Fruit fly (Drosophila melanogaster) whole organism, embryonic: Measurements from ENCODE around the gene Pde6.
A peak's percentile ranks its signal among the peaks of the same experiment; 100 is the strongest.

Source experiments
- C15 ChIP-seq: fragments of 200-800 bp; sonication (Bioruptor generic); IDR thresholded peaks from 3 replicates; pipeline ENCODE4 v1.3.6; 2022; ENCODE audit warnings: missing biosample characterization, missing genetic modification characterization
- CG10321 ChIP-seq: fragments of 200-800 bp; sonication (Bioruptor generic); IDR thresholded peaks from 2 replicates; pipeline ENCODE4 v1.3.6; 2022; ENCODE audit warnings: missing biosample characterization, missing genetic modification characterization
- CG11504 ChIP-seq: fragments of 200-800 bp; sonication (Bioruptor generic); optimal IDR thresholded peaks from 3 replicates; lab custom pipeline; 2019; ENCODE audit warnings: missing biosample characterization, mild to moderate bottlenecking, missing genetic modification characterization, moderate library complexity
- CG12391 ChIP-seq: fragments of 200-800 bp; sonication (Bioruptor generic); optimal IDR thresholded peaks from 3 replicates; lab custom pipeline; 2018; ENCODE audit warnings: missing biosample characterization, mild to moderate bottlenecking, missing genetic modification characterization, moderate library complexity
- CG12659 ChIP-seq: fragments of 200-800 bp; sonication (Bioruptor generic); optimal IDR thresholded peaks from 3 replicates; lab custom pipeline; 2017; ENCODE audit warnings: mild to moderate bottlenecking, missing biosample characterization, missing genetic modification reagents, missing genetic modification characterization
- CG12744 ChIP-seq: fragments of 200-800 bp; sonication (Bioruptor generic); optimal IDR thresholded peaks from 2 replicates; lab custom pipeline; 2016; ENCODE audit warnings: missing biosample characterization, missing genetic modification characterization
- CG12942 ChIP-seq: fragments of 200-800 bp; sonication (Bioruptor generic); optimal IDR thresholded peaks from 3 replicates; lab custom pipeline; 2016; ENCODE audit warnings: missing biosample characterization, missing genetic modification characterization
- CG15269 ChIP-seq: fragments of 200-800 bp; sonication (Bioruptor generic); optimal IDR thresholded peaks from 2 replicates; lab custom pipeline; 2018; ENCODE audit warnings: missing biosample characterization, mild to moderate bottlenecking, missing genetic modification characterization, moderate library complexity
- CG18764 ChIP-seq: fragments of 200-800 bp; sonication (Bioruptor generic); optimal IDR thresholded peaks from 3 replicates; lab custom pipeline; 2016; ENCODE audit warnings: missing biosample characterization, missing genetic modification characterization
- CG34422 ChIP-seq: fragments of 200-800 bp; sonication (Bioruptor generic); IDR thresholded peaks from 3 replicates; pipeline ENCODE4 v1.3.6; 2022; ENCODE audit warnings: missing biosample characterization, missing genetic modification characterization
- CG3847 ChIP-seq: fragments of 200-800 bp; sonication (Bioruptor generic); IDR thresholded peaks from 2 replicates; pipeline ENCODE4 v1.3.6; 2022; ENCODE audit warnings: missing biosample characterization, missing genetic modification characterization
- CG4328 ChIP-seq: fragments of 200-800 bp; sonication (Bioruptor generic); optimal IDR thresholded peaks from 3 replicates; lab custom pipeline; 2017; ENCODE audit warnings: missing biosample characterization, missing genetic modification reagents, missing genetic modification characterization
- CG4820 ChIP-seq: fragments of 200-800 bp; sonication (Bioruptor generic); optimal IDR thresholded peaks from 3 replicates; lab custom pipeline; 2016; ENCODE audit warnings: missing biosample characterization, missing genetic modification characterization
- CG5180 ChIP-seq: fragments of 200-800 bp; sonication (Bioruptor generic); optimal IDR thresholded peaks from 3 replicates; lab custom pipeline; 2017; ENCODE audit warnings: missing biosample characterization, missing genetic modification characterization, mild to moderate bottlenecking, moderate library complexity, missing genetic modification reagents
- CG5953 ChIP-seq: fragments of 200-800 bp; sonication (Bioruptor generic); IDR thresholded peaks from 2 replicates; pipeline ENCODE4 v1.3.6; 2022; ENCODE audit warnings: missing biosample characterization, missing genetic modification characterization
- CG8944 ChIP-seq: fragments of 200-800 bp; sonication (Bioruptor generic); optimal IDR thresholded peaks from 3 replicates; lab custom pipeline; 2016; ENCODE audit warnings: missing biosample characterization, missing genetic modification characterization
- CG9437 ChIP-seq: fragments of 200-800 bp; sonication (Bioruptor generic); optimal IDR thresholded peaks from 2 replicates; lab custom pipeline; 2018; ENCODE audit warnings: missing biosample characterization, mild to moderate bottlenecking, missing genetic modification characterization
- Dad ChIP-seq: fragments of 200-800 bp; sonication (Bioruptor generic); optimal IDR thresholded peaks from 3 replicates; lab custom pipeline; 2016; ENCODE audit warnings: missing biosample characterization, missing genetic modification characterization
- Dll ChIP-seq: fragments of 200-800 bp; sonication (Bioruptor generic); IDR thresholded peaks from 4 replicates; pipeline ENCODE4 v1.3.6; 2022; ENCODE audit warnings: missing biosample characterization, missing genetic modification characterization; ENCODE audit not compliant: partially characterized antibody
- Doc3 ChIP-seq: fragments of 200-800 bp; sonication (Bioruptor generic); IDR thresholded peaks from 3 replicates; pipeline ENCODE4 v1.3.6; 2022; ENCODE audit warnings: missing biosample characterization, missing genetic modification characterization; ENCODE audit not compliant: partially characterized antibody
- Gsc ChIP-seq: fragments of 200-800 bp; sonication (Bioruptor generic); IDR thresholded peaks from 2 replicates; pipeline ENCODE4 v1.3.6; 2022; ENCODE audit warnings: missing biosample characterization, missing genetic modification characterization
- HLH4C ChIP-seq: fragments of 200-800 bp; sonication (Bioruptor generic); IDR thresholded peaks from 3 replicates; pipeline ENCODE4 v1.3.6; 2022; ENCODE audit warnings: missing biosample characterization, missing genetic modification characterization; ENCODE audit not compliant: partially characterized antibody
- Med ChIP-seq: fragments of 200-800 bp; sonication (Bioruptor generic); peaks from one replicate; lab custom pipeline; 2016; ENCODE audit warnings: missing biosample characterization, missing genetic modification characterization, mild to moderate bottlenecking, inconsistent platforms, moderate library complexity
- Mrtf ChIP-seq: fragments of 200-800 bp; sonication (Bioruptor generic); IDR thresholded peaks from 3 replicates; pipeline ENCODE4 v1.3.6; 2022; ENCODE audit warnings: missing biosample characterization, missing genetic modification characterization
- NC2α ChIP-seq: fragments of 200-800 bp; sonication (Bioruptor generic); optimal IDR thresholded peaks from 2 replicates; lab custom pipeline; 2016; ENCODE audit warnings: missing biosample characterization, missing genetic modification characterization
- Nf-YA ChIP-seq: fragments of 200-800 bp; sonication (Bioruptor generic); IDR thresholded peaks from 2 replicates; pipeline ENCODE4 v1.3.6; 2022; ENCODE audit warnings: missing biosample characterization, missing genetic modification characterization
- Nf-YB ChIP-seq: fragments of 200-800 bp; sonication (Bioruptor generic); optimal IDR thresholded peaks from 3 replicates; lab custom pipeline; 2019; ENCODE audit warnings: missing biosample characterization, mild to moderate bottlenecking, missing genetic modification characterization, moderate library complexity
- Optix ChIP-seq: fragments of 200-800 bp; sonication (Bioruptor generic); IDR thresholded peaks from 3 replicates; pipeline ENCODE4 v1.3.6; 2022; ENCODE audit warnings: missing biosample characterization, missing genetic modification characterization
- Poxn ChIP-seq: fragments of 200-800 bp; sonication (Bioruptor generic); IDR thresholded peaks from 2 replicates; pipeline ENCODE4 v1.3.6; 2022; ENCODE audit warnings: missing biosample characterization, missing genetic modification characterization
- Rx ChIP-seq: fragments of 200-800 bp; sonication (Bioruptor generic); IDR thresholded peaks from 2 replicates; pipeline ENCODE4 v1.3.6; 2022; ENCODE audit warnings: missing biosample characterization, missing genetic modification characterization
- Side ChIP-seq: fragments of 200-800 bp; sonication (Bioruptor generic); optimal IDR thresholded peaks from 2 replicates; lab custom pipeline; 2016; ENCODE audit warnings: missing biosample characterization, missing genetic modification characterization
- Xbp1 ChIP-seq: fragments of 200-800 bp; sonication (Bioruptor generic); optimal IDR thresholded peaks from 3 replicates; lab custom pipeline; 2016; ENCODE audit warnings: missing biosample characterization, mild to moderate bottlenecking, missing genetic modification characterization
- Xrp1 ChIP-seq: fragments of 200-800 bp; sonication (Bioruptor generic); IDR thresholded peaks from 2 replicates; pipeline ENCODE4 v1.3.6; 2022; ENCODE audit warnings: missing biosample characterization, missing genetic modification characterization
- ash1 ChIP-seq: fragments of 200-800 bp; sonication (Bioruptor generic); optimal IDR thresholded peaks from 2 replicates; lab custom pipeline; 2018; ENCODE audit warnings: missing biosample characterization, mild to moderate bottlenecking, missing genetic modification characterization
- caup ChIP-seq: fragments of 200-800 bp; sonication (Bioruptor generic); optimal IDR thresholded peaks from 3 replicates; lab custom pipeline; 2017; ENCODE audit warnings: missing biosample characterization, mild to moderate bottlenecking, missing genetic modification characterization, moderate library complexity; ENCODE audit not compliant: severe bottlenecking
- croc ChIP-seq: fragments of 200-800 bp; sonication (Bioruptor generic); conservative IDR thresholded peaks from 3 replicates; pipeline ENCODE4 v1.3.6; 2022; ENCODE audit warnings: missing biosample characterization, missing genetic modification characterization
- dmrt11E ChIP-seq: fragments of 200-800 bp; sonication (Bioruptor generic); optimal IDR thresholded peaks from 3 replicates; lab custom pipeline; 2018; ENCODE audit warnings: missing biosample characterization, mild to moderate bottlenecking, missing genetic modification characterization, moderate library complexity
- luna ChIP-seq: fragments of 200-800 bp; sonication (Bioruptor generic); optimal IDR thresholded peaks from 2 replicates; lab custom pipeline; 2016; ENCODE audit warnings: missing biosample characterization, missing genetic modification characterization
- nerfin-2 ChIP-seq: fragments of 200-800 bp; sonication (Bioruptor generic); IDR thresholded peaks from 2 replicates; pipeline ENCODE4 v1.3.6; 2022; ENCODE audit warnings: missing biosample characterization, missing genetic modification characterization; ENCODE audit not compliant: partially characterized antibody
- odd ChIP-seq: fragments of 200-800 bp; sonication (Bioruptor generic); optimal IDR thresholded peaks from 2 replicates; lab custom pipeline; 2017; ENCODE audit warnings: missing biosample characterization, mild to moderate bottlenecking, missing genetic modification characterization
- otp ChIP-seq: fragments of 200-800 bp; sonication (Bioruptor generic); IDR thresholded peaks from 3 replicates; pipeline ENCODE4, ENCODE4 v1.3.6; 2022; ENCODE audit warnings: missing biosample characterization, missing genetic modification characterization
- pros ChIP-seq: fragments of 200-800 bp; sonication (Bioruptor generic); optimal IDR thresholded peaks from 3 replicates; lab custom pipeline; 2019; ENCODE audit warnings: missing biosample characterization, mild to moderate bottlenecking, missing genetic modification characterization, moderate library complexity
- pzg ChIP-seq: fragments of 200-800 bp; sonication (Bioruptor generic); optimal IDR thresholded peaks from 3 replicates; lab custom pipeline; 2018; ENCODE audit warnings: missing biosample characterization, mild to moderate bottlenecking, missing genetic modification characterization, moderate library complexity
- slbo ChIP-seq: fragments of 200-800 bp; sonication (Bioruptor generic); IDR thresholded peaks from 2 replicates; pipeline ENCODE4 v1.3.6; 2022; ENCODE audit warnings: missing biosample characterization, missing genetic modification characterization
- sr ChIP-seq: fragments of 200-800 bp; sonication (Bioruptor generic); IDR thresholded peaks from 3 replicates; pipeline ENCODE4 v1.3.6; 2022; ENCODE audit warnings: missing biosample characterization, missing genetic modification characterization
- sug ChIP-seq: fragments of 200-800 bp; optimal IDR thresholded peaks from 2 replicates; lab custom pipeline; 2019; ENCODE audit warnings: missing biosample characterization, mild to moderate bottlenecking, missing genetic modification characterization, moderate library complexity
- tin ChIP-seq: fragments of 200-800 bp; sonication (Bioruptor generic); optimal IDR thresholded peaks from 3 replicates; lab custom pipeline; 2016; ENCODE audit warnings: missing biosample characterization, missing genetic modification characterization
- tna ChIP-seq: fragments of 200-800 bp; sonication (Bioruptor generic); IDR thresholded peaks from 2 replicates; pipeline ENCODE4 v1.3.6; 2022; ENCODE audit warnings: missing biosample characterization, missing genetic modification characterization; ENCODE audit not compliant: partially characterized antibody
- vvl ChIP-seq: fragments of 200-800 bp; sonication (Bioruptor generic); IDR thresholded peaks from 2 replicates; pipeline ENCODE4 v1.3.6; 2022; ENCODE audit warnings: missing biosample characterization, missing genetic modification characterization

Pde6 gene

DNA sequence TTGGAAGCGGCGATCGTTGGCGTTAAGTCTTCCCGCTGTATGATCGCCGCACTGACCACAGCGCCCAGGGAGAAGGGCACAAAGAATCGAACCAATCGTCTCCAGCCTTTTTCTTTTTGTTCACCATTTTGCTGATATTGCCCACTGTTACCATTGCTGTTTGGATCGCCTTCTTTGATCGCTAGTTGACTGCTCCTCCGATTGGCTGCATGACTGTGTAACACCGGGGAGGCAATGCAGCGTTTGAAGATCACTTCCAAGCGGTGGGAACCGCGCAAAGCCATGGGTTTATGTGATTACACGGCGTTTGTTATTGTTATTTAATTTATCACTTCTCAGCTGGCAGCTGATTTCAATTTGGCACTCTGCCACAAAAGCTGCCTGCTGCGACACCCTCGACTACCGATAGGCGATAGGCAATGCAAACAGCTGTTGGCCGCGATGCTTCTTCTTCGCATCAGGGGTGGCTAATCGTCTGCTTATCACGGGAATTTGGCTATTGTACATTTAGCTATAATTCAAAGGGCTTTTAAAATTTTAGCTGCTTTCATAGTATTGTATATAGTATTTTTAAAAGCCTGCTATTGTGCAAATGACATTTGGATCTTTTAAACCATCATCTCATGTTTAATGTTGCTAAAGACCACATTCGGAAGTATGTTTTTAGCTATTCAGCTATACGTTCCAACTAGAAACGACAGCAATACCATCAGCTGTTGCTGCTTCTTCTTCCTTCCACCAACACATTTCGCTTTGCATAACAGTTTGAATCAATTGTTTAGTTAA lies 46.8 kb downstream of the Pde6 start, which contains the start of the genes HtrA2 and mRpL11 (continued):
- TF ChIP-seq Dll (GFP tag; lab: Robert Waterston, UW) (peak; percentile 56; the same call in 2 of the 4 replicates), sr (no peak), Side (GFP tag; lab: Kevin White, UChicago) (no peak), Med (peak; percentile 88), ash1 (GFP tag; lab: Kevin White, UChicago) (no peak), croc (GFP tag; lab: Robert Waterston, UW) (peak; percentile 45), HLH4C (GFP tag; lab: Robert Waterston, UW) (peak; percentile 46; the same call in 2 of the 3 replicates), CG9437 (peak; percentile 25), CG4820 (GFP tag; lab: Kevin White, UChicago) (peak; percentile 39), otp (GFP tag; lab: Robert Waterston, UW) (peak; percentile 63; the same call in 1 of the 3 replicates), CG5953 (GFP tag; lab: Robert Waterston, UW) (no peak), pzg (GFP tag; lab: Kevin White, UChicago) (peak; percentile 89), C15 (GFP tag; lab: Robert Waterston, UW) (no peak), NC2α (GFP tag; lab: Kevin White, UChicago) (no peak), CG15269 (tag; lab: Kevin White, UChicago) (no peak), sug (peak; percentile 79), luna (GFP tag; lab: Kevin White, UChicago) (peak; percentile 48), Dad (peak; percentile 47), Gsc (no peak), Nf-YA (GFP tag; lab: Robert Waterston, UW) (no peak), CG12744 (GFP tag; lab: Kevin White, UChicago) (peak; percentile 55), Nf-YB (GFP tag; lab: Kevin White, UChicago) (no peak), CG10321 (GFP tag; lab: Robert Waterston, UW) (no peak), pros (GFP tag; lab: Kevin White, UChicago) (no peak), CG12942 (no peak), odd (GFP tag; lab: Kevin White, UChicago) (no peak), Rx (GFP tag; lab: Robert Waterston, UW) (no peak), slbo (GFP tag; lab: Robert Waterston, UW) (peak; percentile 76), Doc3 (peak; percentile 32; the same call in 1 of the 3 replicates), CG18764 (GFP tag; lab: Kevin White, UChicago) (no peak), Poxn (no peak), tna (GFP tag; lab: Robert Waterston, UW) (no peak), vvl (GFP tag; lab: Robert Waterston, UW) (peak; percentile 61), CG11504 (tag; lab: Kevin White, UChicago) (peak; percentile 71), caup (peak; percentile 39), dmrt11E (tag; lab: Kevin White, UChicago) (peak; percentile 43), Optix (GFP tag; lab: Robert Waterston, UW) (no peak), CG8944 (GFP tag; lab: Kevin White, UChicago) (peak; percentile 46), CG5180 (GFP tag; lab: Kevin White, UChicago) (no peak), nerfin-2 (no peak), CG34422 (GFP tag; lab: Robert Waterston, UW) (0 out of 3 replicates have a peak, but pooled peaks have one; percentile 21), tin (GFP tag; lab: Kevin White, UChicago) (peak; percentile 43), Xbp1 (GFP tag; lab: Kevin White, UChicago) (peak; percentile 64), CG3847 (GFP tag; lab: Robert Waterston, UW) (peak; percentile 76), CG4328 (GFP tag; lab: Kevin White, UChicago) (peak; percentile 18), Mrtf (GFP tag; lab: Robert Waterston, UW) (no peak), CG12659 (peak; percentile 80), CG12391 (tag; lab: Kevin White, UChicago) (peak; percentile 77), Xrp1 (GFP tag; lab: Robert Waterston, UW) (no peak)
